Worm (Caenorhabditis elegans): Measurements from ENCODE around the gene snr-4.
A peak's percentile ranks its signal among the peaks of the same experiment; 100 is the strongest.

Gene snr-4

ce11 chrV:11989861-11990260 is 10.3 kb upstream of the snr-4 start:
- TF ChIP-seq blmp-1 (tag; optimal IDR thresholded peaks at IDR 0.05) (peak; percentile 74), ztf-4 (tag; optimal IDR thresholded peaks at IDR 0.05) (no peak), grh-1 (GFP tag; IDR thresholded peaks at IDR 0.05) (no peak), dpl-1 (GFP tag; optimal IDR thresholded peaks at IDR 0.05) (no peak), efl-1 (optimal IDR thresholded peaks at IDR 0.05) (no peak), efl-1 (GFP tag; optimal IDR thresholded peaks at IDR 0.05 in 1 of 2) (peak in 1 of 2 experiments; percentile 32), lin-14 (GFP tag; optimal IDR thresholded peaks at IDR 0.05) (peak; percentile 17)

- TF ChIP-seq lsy-2 (tag; optimal IDR thresholded peaks at IDR 0.05) (peak; percentile 3 to 29), skn-1 (tag; optimal IDR thresholded peaks at IDR 0.05) (no peak), ces-1 (GFP tag; optimal IDR thresholded peaks at IDR 0.05) (peak; percentile 41), fkh-10 (GFP tag; optimal IDR thresholded peaks at IDR 0.05) (peak; percentile 90), efl-1 (optimal IDR thresholded peaks at IDR 0.05) (peak in 1 of 2 experiments; percentile 7), efl-1 (GFP tag; optimal IDR thresholded peaks at IDR 0.05 in 1 of 2) (peak in 1 of 2 experiments; percentile 69), lin-35 (GFP tag; optimal IDR thresholded peaks at IDR 0.05) (peak in 1 of 2 experiments; percentile 6), nhr-84 (tag; optimal IDR thresholded peaks at IDR 0.05) (no peak), lin-14 (GFP tag; optimal IDR thresholded peaks at IDR 0.05) (peak; percentile 71), ceh-90 (tag; optimal IDR thresholded peaks at IDR 0.05) (no peak), blmp-1 (tag; optimal IDR thresholded peaks at IDR 0.05) (peak; percentile 99)
Observed at ce11 chrV:11986078-11986869, 6.8 kb upstream of the snr-4 start.

- no peak for TF ChIP-seq xbp-1 (tag; optimal IDR thresholded peaks at IDR 0.05)
- no peak for TF ChIP-seq mef-2 (tag; optimal IDR thresholded peaks at IDR 0.05)
- no peak for TF ChIP-seq vab-15 (tag; optimal IDR thresholded peaks at IDR 0.05)
- TF ChIP-seq elt-2 (tag; optimal IDR thresholded peaks at IDR 0.05): no peak
- TF ChIP-seq snpc-4 (tag; optimal IDR thresholded peaks at IDR 0.05): no peak
- TF ChIP-seq hlh-4 (tag; optimal IDR thresholded peaks at IDR 0.05): no peak
Observed at ce11 chrV:11985384-11985783, 5.9 kb upstream of the snr-4 start, which contains the start of gene mans-2. Gene mans-2, minus strand, starts transcription at chrV:11985484.

- TF ChIP-seq pax-3 (tag; optimal IDR thresholded peaks at IDR 0.05) (no peak), lin-35 (GFP tag; optimal IDR thresholded peaks at IDR 0.05) (peak; percentile 91 to 97), hpl-2 (GFP tag; optimal IDR thresholded peaks at IDR 0.05) (no peak), xbp-1 (tag; optimal IDR thresholded peaks at IDR 0.05) (peak; percentile 55), mdl-1 (tag; optimal IDR thresholded peaks at IDR 0.05) (peak in 1 of 2 experiments; percentile 68), dsc-1 (tag; optimal IDR thresholded peaks at IDR 0.05) (peak; percentile 32), lsy-2 (tag; optimal IDR thresholded peaks at IDR 0.05) (peak; percentile 66 to 88), ztf-11 (tag; optimal IDR thresholded peaks at IDR 0.05) (no peak), zip-4 (GFP tag; optimal IDR thresholded peaks at IDR 0.05) (no peak), ces-1 (GFP tag; optimal IDR thresholded peaks at IDR 0.05) (no peak), pqm-1 (tag; optimal IDR thresholded peaks at IDR 0.05) (no peak), egl-13 (tag; optimal IDR thresholded peaks at IDR 0.05) (no peak), tbx-2 (tag; optimal IDR thresholded peaks at IDR 0.05) (peak; percentile 60), nhr-19 (GFP tag; conservative IDR thresholded peaks at IDR 0.05) (peak; percentile 49), grh-1 (GFP tag; IDR thresholded peaks at IDR 0.05) (no peak), nhr-47 (tag; optimal IDR thresholded peaks at IDR 0.05) (peak; percentile 65), tlp-1 (tag; optimal IDR thresholded peaks at IDR 0.05) (no peak), sox-4 (tag; optimal IDR thresholded peaks at IDR 0.05) (no peak), swsn-7 (tag; optimal IDR thresholded peaks at IDR 0.05) (peak; percentile 51), efl-1 (optimal IDR thresholded peaks at IDR 0.05) (peak; percentile 92 to 98), efl-1 (GFP tag; optimal IDR thresholded peaks at IDR 0.05 in 1 of 2) (peak; percentile 91 to 99), Y116A8C.19 (tag; optimal IDR thresholded peaks at IDR 0.05; ENCODE audit: borderline replicate concordance) (no peak), nhr-11 (tag; optimal IDR thresholded peaks at IDR 0.05) (no peak), jun-1 (tag; optimal IDR thresholded peaks at IDR 0.05) (peak; percentile 1), ceh-88 (GFP tag; IDR thresholded peaks at IDR 0.05) (no peak), efl-3 (GFP tag; optimal IDR thresholded peaks at IDR 0.05) (no peak), fkh-10 (GFP tag; optimal IDR thresholded peaks at IDR 0.05) (no peak), ets-5 (GFP tag; IDR thresholded peaks at IDR 0.05) (no peak), ztf-4 (tag; optimal IDR thresholded peaks at IDR 0.05) (no peak), snpc-4 (tag; optimal IDR thresholded peaks at IDR 0.05) (peak; percentile 94), sup-37 (GFP tag; optimal IDR thresholded peaks at IDR 0.05) (no peak), ceh-8 (GFP tag; optimal IDR thresholded peaks at IDR 0.05) (no peak), vab-15 (tag; optimal IDR thresholded peaks at IDR 0.05) (no peak), ceh-82 (tag; optimal IDR thresholded peaks at IDR 0.05) (peak; percentile 41 to 76 (median 71)), hlh-4 (tag; optimal IDR thresholded peaks at IDR 0.05) (no peak)
Observed at ce11 chrV:11982309-11982708, 2.8 kb upstream of the snr-4 start, which contains the start of gene rpt-1. Gene rpt-1, minus strand, starts transcription at chrV:11982397.
